Fruit fly (Drosophila melanogaster): Measurements from ENCODE around the gene tefu.

Gene tefu

DNA sequence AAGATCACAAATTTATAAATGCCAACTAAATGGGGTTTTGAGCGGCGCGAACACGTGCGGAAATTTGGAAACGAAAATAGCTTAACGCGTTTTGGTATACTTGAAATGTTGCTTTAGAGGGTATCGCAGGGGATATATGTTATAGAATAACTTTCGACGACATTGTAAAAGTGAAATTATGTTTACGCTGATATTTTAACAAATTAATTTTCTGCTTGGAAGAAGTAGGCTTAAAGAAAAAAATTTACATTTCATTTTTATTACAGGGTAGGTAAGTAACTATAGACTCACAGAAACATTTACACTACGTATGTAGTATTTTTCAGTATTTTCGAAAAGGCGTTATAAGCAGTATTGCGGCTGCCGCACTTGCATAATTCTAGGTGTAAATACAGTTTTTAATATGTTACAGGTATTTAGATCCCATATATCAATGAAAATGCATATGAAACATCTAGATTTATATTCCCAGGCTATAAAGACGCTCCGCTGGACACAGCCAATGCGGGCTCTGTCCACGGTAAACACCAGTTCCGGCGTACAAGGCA, 12.6 kb downstream of the tefu start, which contains the start of the genes Art3 and mRpS10 (continued):
- TF ChIP-seq Doc3 (GFP tag; IDR thresholded peaks at IDR 0.05; ENCODE audit: partially characterized antibody), result no peak
- TF ChIP-seq CG12104 (GFP tag; optimal IDR thresholded peaks at IDR 0.05), result peak; percentile 100
- TF ChIP-seq run (tag; optimal IDR thresholded peaks at IDR 0.05), result peak; percentile 100
- peak; percentile 100 for TF ChIP-seq CG16815 (GFP tag; optimal IDR thresholded peaks at IDR 0.05)
- no peak for TF ChIP-seq zen2 (GFP tag; IDR thresholded peaks at IDR 0.05; ENCODE audit: partially characterized antibody)
- peak; percentile 100 for TF ChIP-seq CG7786 (GFP tag; optimal IDR thresholded peaks at IDR 0.05)
- peak; percentile 100 for TF ChIP-seq CG5953 (GFP tag; IDR thresholded peaks at IDR 0.05)
- peak; percentile 100 for TF ChIP-seq rib (GFP tag; IDR thresholded peaks at IDR 0.05)
- TF ChIP-seq Oaz (GFP tag; IDR thresholded peaks at IDR 0.05), result peak; percentile 100
- TF ChIP-seq CG30403 (GFP tag; optimal IDR thresholded peaks at IDR 0.05), result peak; percentile 100
- TF ChIP-seq CG7745 (tag; optimal IDR thresholded peaks at IDR 0.05), result peak; percentile 99
- TF ChIP-seq CG5180 (GFP tag; optimal IDR thresholded peaks at IDR 0.05), result peak; percentile 94
- peak; percentile 100 for TF ChIP-seq BtbVII (GFP tag; optimal IDR thresholded peaks at IDR 0.05)
- no peak for TF ChIP-seq yki (optimal IDR thresholded peaks at IDR 0.05)
- TF ChIP-seq CG31224 (GFP tag; IDR thresholded peaks at IDR 0.05), result peak; percentile 99
- peak; percentile 99 for TF ChIP-seq CG3838 (GFP tag; optimal IDR thresholded peaks at IDR 0.05)
- TF ChIP-seq CG3726 (GFP tag; IDR thresholded peaks at IDR 0.05), result peak; percentile 100
- peak; percentile 100 for TF ChIP-seq wdn (GFP tag; IDR thresholded peaks at IDR 0.05)
- peak; percentile 98 for TF ChIP-seq wek (GFP tag; optimal IDR thresholded peaks at IDR 0.05)
- peak; percentile 100 for TF ChIP-seq peb (GFP tag; IDR thresholded peaks at IDR 0.05)
- TF ChIP-seq Hand (GFP tag; optimal IDR thresholded peaks at IDR 0.05), result peak; percentile 99
- peak; percentile 100 for TF ChIP-seq CG32767 (GFP tag; IDR thresholded peaks at IDR 0.05)
- TF ChIP-seq cwo (GFP tag; optimal IDR thresholded peaks at IDR 0.05), result peak; percentile 99
- TF ChIP-seq Rfx (GFP tag; IDR thresholded peaks at IDR 0.05), result peak; percentile 100
- TF ChIP-seq Scr (GFP tag; IDR thresholded peaks at IDR 0.05; ENCODE audit: partially characterized antibody), result peak; percentile 40
- peak; percentile 98 for TF ChIP-seq CG9437 (GFP tag; optimal IDR thresholded peaks at IDR 0.05)
- peak; percentile 99 for TF ChIP-seq HmgD (GFP tag; optimal IDR thresholded peaks at IDR 0.05)
- TF ChIP-seq CG12942 (GFP tag; optimal IDR thresholded peaks at IDR 0.05), result peak; percentile 100
- no peak for TF ChIP-seq mld (GFP tag; IDR thresholded peaks at IDR 0.05; ENCODE audit: partially characterized antibody)
- TF ChIP-seq cg (GFP tag; optimal IDR thresholded peaks at IDR 0.05), result peak; percentile 7
- peak; percentile 97 for TF ChIP-seq CG8281 (tag; optimal IDR thresholded peaks at IDR 0.05)
- TF ChIP-seq mam (GFP tag; optimal IDR thresholded peaks at IDR 0.05), result peak; percentile 100
- peak; percentile 100 for TF ChIP-seq CG2889 (GFP tag; IDR thresholded peaks at IDR 0.05)
- peak; percentile 100 for TF ChIP-seq MTF-1 (GFP tag; optimal IDR thresholded peaks at IDR 0.05; ENCODE audit: borderline replicate concordance)
- TF ChIP-seq usp (GFP tag; optimal IDR thresholded peaks at IDR 0.05), result no peak
- no peak for TF ChIP-seq nerfin-2 (GFP tag; IDR thresholded peaks at IDR 0.05; ENCODE audit: partially characterized antibody)
- peak; percentile 100 for TF ChIP-seq Fer1 (GFP tag; optimal IDR thresholded peaks at IDR 0.05)
- peak; percentile 100 for TF ChIP-seq dmrt99B (tag; optimal IDR thresholded peaks at IDR 0.05)
- peak; percentile 100 for TF ChIP-seq lmd (GFP tag; IDR thresholded peaks at IDR 0.05)
- peak; percentile 100 for TF ChIP-seq nerfin-1 (tag; optimal IDR thresholded peaks at IDR 0.05)
- peak; percentile 52 for TF ChIP-seq BEAF-32 (GFP tag; optimal IDR thresholded peaks at IDR 0.05)
- TF ChIP-seq CG12769 (tag; optimal IDR thresholded peaks at IDR 0.05), result peak; percentile 100
- TF ChIP-seq gt (GFP tag; IDR thresholded peaks at IDR 0.05), result peak; percentile 100
- TF ChIP-seq Taf1 (GFP tag; IDR thresholded peaks at IDR 0.05), result peak; percentile 100
- peak; percentile 100 for TF ChIP-seq Aef1 (GFP tag; IDR thresholded peaks at IDR 0.05)
- TF ChIP-seq fd102C (GFP tag; optimal IDR thresholded peaks at IDR 0.05), result peak; percentile 99
- peak; percentile 100 for TF ChIP-seq E2f1 (GFP tag; IDR thresholded peaks at IDR 0.05)
- TF ChIP-seq CG4360 (GFP tag; IDR thresholded peaks at IDR 0.05), result peak; percentile 96
- peak; percentile 100 for TF ChIP-seq toy (GFP tag; IDR thresholded peaks at IDR 0.05)
- TF ChIP-seq unc-4 (GFP tag; IDR thresholded peaks at IDR 0.05; ENCODE audit: partially characterized antibody), result 0 out of 2 replicates have a peak, but pooled peaks have one; percentile 30

Data from whole organism, embryonic.